Worm (Caenorhabditis elegans): ENCODE data around the gene R02C2.1.
"Not testable (repeated sequence)": the region's sequence is repeated elsewhere in the genome, so short reads cannot be mapped to it uniquely, and the experiment has no call there.

R02C2.1 gene

ce11 chrV:212687-213086, 25.3 kb downstream of the R02C2.1 start, which contains the start of gene DC2.5:
Gene DC2.5, minus strand, starts transcription at chrV:212787.
- TF ChIP-seq B0310.2 (tag; optimal IDR thresholded peaks at IDR 0.05); tbx-37 (GFP tag; conservative IDR thresholded peaks at IDR 0.05); hmg-4 (GFP tag; optimal IDR thresholded peaks at IDR 0.05): not testable (repeated sequence)

ce11 chrV:211388-212168, 26.4 kb downstream of the R02C2.1 start:
- TF ChIP-seq tbx-37 (GFP tag; conservative IDR thresholded peaks at IDR 0.05) (no peak), sea-1 (GFP tag; conservative IDR thresholded peaks at IDR 0.05) (no peak), F13C5.2 (tag; optimal IDR thresholded peaks at IDR 0.05) (no peak), scrt-1 (GFP tag; IDR thresholded peaks at IDR 0.05) (no peak), flt-1 (GFP tag; IDR thresholded peaks at IDR 0.05) (no peak), pes-1 (GFP tag; IDR thresholded peaks at IDR 0.05) (no peak), hmg-4 (GFP tag; optimal IDR thresholded peaks at IDR 0.05) (no peak), ets-7 (tag; optimal IDR thresholded peaks at IDR 0.05) (no peak), ceh-36 (tag; optimal IDR thresholded peaks at IDR 0.05) (no peak), aly-1 (tag; optimal IDR thresholded peaks at IDR 0.05) (no peak), hnd-1 (tag; optimal IDR thresholded peaks at IDR 0.05) (no peak), tbx-11 (GFP tag; IDR thresholded peaks at IDR 0.05) (no peak), B0310.2 (tag; optimal IDR thresholded peaks at IDR 0.05) (no peak), hmbx-1 (tag; optimal IDR thresholded peaks at IDR 0.05) (no peak), ceh-13 (GFP tag; optimal IDR thresholded peaks at IDR 0.05) (no peak), ama-1 (optimal IDR thresholded peaks at IDR 0.05) (no peak), tra-4 (tag; optimal IDR thresholded peaks at IDR 0.05) (no peak)

DNA sequence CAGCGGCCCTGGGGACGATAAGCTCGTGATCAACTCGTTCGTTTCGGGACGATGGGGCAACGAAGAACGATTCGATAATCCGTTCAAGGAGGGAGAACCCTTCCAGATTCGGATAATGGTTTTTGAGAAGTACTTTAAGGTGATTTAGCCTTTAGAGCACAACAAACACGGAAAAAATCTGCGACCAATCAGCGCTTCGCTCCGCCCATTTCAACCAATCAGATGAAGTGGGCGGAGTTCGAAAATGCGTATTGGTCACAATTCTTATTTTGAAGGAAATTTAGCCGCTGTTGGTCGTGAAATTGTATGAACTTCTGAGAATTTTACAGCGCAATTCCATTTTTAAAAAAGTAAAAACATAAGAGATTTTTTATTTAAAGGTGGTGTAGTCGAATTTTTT, 31.2 kb downstream of the R02C2.1 start:
- TF ChIP-seq tra-4 (tag; optimal IDR thresholded peaks at IDR 0.05), result no peak
- TF ChIP-seq F13C5.2 (tag; optimal IDR thresholded peaks at IDR 0.05), result no peak

- TF ChIP-seq ceh-36 (tag; optimal IDR thresholded peaks at IDR 0.05) (no peak), sea-1 (GFP tag; conservative IDR thresholded peaks at IDR 0.05) (no peak), ama-1 (optimal IDR thresholded peaks at IDR 0.05) (no peak), F13C5.2 (tag; optimal IDR thresholded peaks at IDR 0.05) (no peak), B0310.2 (tag; optimal IDR thresholded peaks at IDR 0.05) (no peak), ceh-13 (GFP tag; optimal IDR thresholded peaks at IDR 0.05) (no peak), tbx-37 (GFP tag; conservative IDR thresholded peaks at IDR 0.05) (no peak)
Measured at ce11 chrV:203855-204432, 34.0 kb downstream of the R02C2.1 start, which contains the start of gene lec-12. Gene lec-12, plus strand, starts transcription at chrV:204382.

- TF ChIP-seq ets-7 (tag; optimal IDR thresholded peaks at IDR 0.05), result no peak
- TF ChIP-seq B0310.2 (tag; optimal IDR thresholded peaks at IDR 0.05), result no peak
- TF ChIP-seq aly-1 (tag; optimal IDR thresholded peaks at IDR 0.05), result no peak
- no peak for TF ChIP-seq tbx-37 (GFP tag; conservative IDR thresholded peaks at IDR 0.05)
- TF ChIP-seq hmbx-1 (tag; optimal IDR thresholded peaks at IDR 0.05), result no peak
Measured at ce11 chrV:201300-201699, 36.7 kb downstream of the R02C2.1 start, which contains the start of gene trpp-1. Gene trpp-1, plus strand, starts transcription at chrV:201600.

DNA sequence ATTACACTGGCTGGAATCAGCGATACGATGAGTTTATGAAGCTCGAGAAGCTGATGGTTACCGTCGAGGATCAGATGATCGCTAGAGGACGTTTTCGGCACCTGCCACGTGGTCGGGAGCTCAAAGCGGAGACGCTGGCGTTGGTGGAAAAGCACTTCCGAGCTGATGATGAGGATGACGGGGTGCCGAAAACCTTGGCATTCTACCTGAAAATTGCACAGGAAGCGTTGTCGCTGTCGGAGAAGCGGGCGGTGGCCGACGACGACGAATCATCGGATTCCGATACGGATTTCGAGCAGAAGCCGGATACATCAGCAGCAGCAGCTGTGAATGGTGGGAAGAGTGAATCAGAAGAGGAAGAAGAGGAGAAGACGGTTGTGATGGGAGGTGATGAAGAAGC, 43.2 kb downstream of the R02C2.1 start:
- TF ChIP-seq tbx-11 (GFP tag; IDR thresholded peaks at IDR 0.05) (no peak), scrt-1 (GFP tag; IDR thresholded peaks at IDR 0.05) (no peak), hmbx-1 (tag; optimal IDR thresholded peaks at IDR 0.05) (no peak), ama-1 (optimal IDR thresholded peaks at IDR 0.05) (no peak), sea-1 (GFP tag; conservative IDR thresholded peaks at IDR 0.05) (no peak), ceh-36 (tag; optimal IDR thresholded peaks at IDR 0.05) (no peak)

ce11 chrV:189436-189835, 48.6 kb downstream of the R02C2.1 start:
- TF ChIP-seq tra-4 (tag; optimal IDR thresholded peaks at IDR 0.05), result no peak
